Worm (Caenorhabditis elegans) whole organism, L1 larva: ENCODE measurements around the gene C50C3.19.

Source experiments
- C16A3.4 ChIP-seq: fragments of 150-350 bp; optimal IDR thresholded peaks from 2 replicates; lab custom pipeline; 2014; ENCODE audit warnings: missing biosample characterization, missing genetic modification characterization
- C34B4.2 ChIP-seq: sonication (generic microtip); optimal IDR thresholded peaks from 2 replicates; lab custom pipeline; 2017; ENCODE audit warnings: mild to moderate bottlenecking, missing genetic modification characterization, missing compliant biosample characterization
- Y116A8C.19 ChIP-seq: sonication (generic microtip); optimal IDR thresholded peaks from 2 replicates; lab custom pipeline; 2016; ENCODE audit warnings: missing compliant biosample characterization, missing genetic modification characterization, borderline replicate concordance
- aha-1 ChIP-seq: fragments of 150-350 bp; optimal IDR thresholded peaks from 2 replicates; lab custom pipeline; 2014; ENCODE audit warnings: missing biosample characterization, missing genetic modification characterization
- alr-1 ChIP-seq: fragments of 200-800 bp; sonication (Bioruptor generic); optimal IDR thresholded peaks from 2 replicates; lab custom pipeline; 2018; ENCODE audit warnings: borderline replicate concordance, mild to moderate bottlenecking, missing genetic modification characterization, missing compliant biosample characterization
- ama-1 ChIP-seq: fragments of 150-350 bp; optimal IDR thresholded peaks from 2 replicates; lab custom pipeline; 2014
- blmp-1 ChIP-seq: fragments of 150-350 bp; optimal IDR thresholded peaks from 2 replicates; lab custom pipeline; 2014; ENCODE audit warnings: missing biosample characterization, missing genetic modification characterization
- ceh-8 ChIP-seq: fragments of 200-800 bp; sonication (Bioruptor generic); optimal IDR thresholded peaks from 2 replicates; lab custom pipeline; 2018; ENCODE audit warnings: mild to moderate bottlenecking, missing genetic modification characterization, moderate library complexity, missing compliant biosample characterization
- ceh-82 ChIP-seq, 3 experiments: fragments of 150-350 bp in 1 of 3; sonication (generic microtip) in 2 of 3; optimal IDR thresholded peaks; 2 replicates each; lab custom pipeline; 2014 to 2017; ENCODE audit warnings: missing biosample characterization in 3 of 3, missing genetic modification characterization in 3 of 3
- dsc-1 ChIP-seq: sonication (generic microtip); optimal IDR thresholded peaks from 2 replicates; lab custom pipeline; 2016; ENCODE audit warnings: mild to moderate bottlenecking, missing genetic modification characterization, missing compliant biosample characterization
- efl-3 ChIP-seq: fragments of 200-800 bp; sonication (Bioruptor generic); optimal IDR thresholded peaks from 2 replicates; lab custom pipeline; 2018; ENCODE audit warnings: mild to moderate bottlenecking, missing genetic modification characterization, missing compliant biosample characterization
- egl-13 ChIP-seq: sonication (generic microtip); optimal IDR thresholded peaks from 2 replicates; lab custom pipeline; 2016; ENCODE audit warnings: missing genotype, missing genetic modification reagents, missing genetic modification characterization, missing compliant biosample characterization
- elt-2 ChIP-seq: sonication (generic microtip); optimal IDR thresholded peaks from 2 replicates; lab custom pipeline; 2016; ENCODE audit warnings: missing genetic modification characterization, mild to moderate bottlenecking, inconsistent platforms, missing compliant biosample characterization, missing genetic modification reagents
- fkh-4 ChIP-seq: sonication (generic microtip); optimal IDR thresholded peaks from 2 replicates; lab custom pipeline; 2016; ENCODE audit warnings: missing compliant biosample characterization, missing genetic modification characterization, borderline replicate concordance
- fkh-8 ChIP-seq: sonication (generic microtip); optimal IDR thresholded peaks from 2 replicates; lab custom pipeline; 2016; ENCODE audit warnings: mild to moderate bottlenecking, missing genetic modification characterization, missing compliant biosample characterization
- fos-1 ChIP-seq: fragments of 150-350 bp; optimal IDR thresholded peaks from 2 replicates; lab custom pipeline; 2014; ENCODE audit warnings: missing biosample characterization, missing genetic modification characterization
- hlh-17 ChIP-seq: fragments of 200-800 bp; sonication (Bioruptor generic); optimal IDR thresholded peaks from 2 replicates; lab custom pipeline; 2018; ENCODE audit warnings: missing genetic modification characterization, mild to moderate bottlenecking, missing compliant biosample characterization, moderate library complexity, borderline replicate concordance
- hlh-4 ChIP-seq: sonication (generic microtip); optimal IDR thresholded peaks from 2 replicates; lab custom pipeline; 2016; ENCODE audit warnings: mild to moderate bottlenecking, missing genetic modification characterization, missing compliant biosample characterization
- hpl-2 ChIP-seq: fragments of 150-350 bp; optimal IDR thresholded peaks from 2 replicates; lab custom pipeline; 2014; ENCODE audit warnings: missing biosample characterization, missing genetic modification reagents, missing genetic modification characterization
- irx-1 ChIP-seq: sonication (generic microtip); optimal IDR thresholded peaks from 2 replicates; lab custom pipeline; 2016; ENCODE audit warnings: missing genetic modification characterization, missing compliant biosample characterization
- isw-1 ChIP-seq: fragments of 200-800 bp; sonication (Bioruptor generic); IDR thresholded peaks from 2 replicates; pipeline ENCODE4 v1.3.6; 2022; ENCODE audit warnings: missing genetic modification characterization, missing compliant biosample characterization
- jun-1 ChIP-seq: fragments of 150-350 bp; optimal IDR thresholded peaks from 2 replicates; lab custom pipeline; 2014; ENCODE audit warnings: missing biosample characterization, missing genetic modification reagents, missing genetic modification characterization
- lin-13 ChIP-seq: fragments of 150-350 bp; optimal IDR thresholded peaks from 2 replicates; lab custom pipeline; 2014; ENCODE audit warnings: missing biosample characterization, missing genetic modification reagents, missing genetic modification characterization
- lin-14 ChIP-seq: fragments of 200-800 bp; sonication (Bioruptor generic); optimal IDR thresholded peaks from 2 replicates; lab custom pipeline; 2018; ENCODE audit warnings: mild to moderate bottlenecking, missing genetic modification characterization, moderate library complexity, missing compliant biosample characterization
- lin-35 ChIP-seq, 2 experiments: fragments of 150-350 bp; optimal IDR thresholded peaks; 2 replicates each; lab custom pipeline; 2014; ENCODE audit warnings: missing biosample characterization in 2 of 2, missing genetic modification characterization in 2 of 2, missing genetic modification reagents in 2 of 2
- lin-39 ChIP-seq: fragments of 150-350 bp; optimal IDR thresholded peaks from 2 replicates; lab custom pipeline; 2014; ENCODE audit warnings: missing biosample characterization, missing genetic modification reagents, missing genetic modification characterization
- lsy-2 ChIP-seq, 2 experiments: fragments of 150-350 bp; optimal IDR thresholded peaks; 2 replicates each; lab custom pipeline; 2014; ENCODE audit warnings: missing biosample characterization in 2 of 2, missing genetic modification characterization in 2 of 2
- mab-9 ChIP-seq: fragments of 200-800 bp; sonication (Bioruptor generic); IDR thresholded peaks from 2 replicates; pipeline ENCODE4 v1.3.6; 2022; ENCODE audit warnings: missing genetic modification reagents, missing genetic modification characterization, missing compliant biosample characterization
- mdl-1 ChIP-seq, 2 experiments: fragments of 150-350 bp; optimal IDR thresholded peaks; 2 replicates each; lab custom pipeline; 2014 to 2017; ENCODE audit warnings: missing biosample characterization in 2 of 2, missing genetic modification characterization in 2 of 2, inconsistent platforms in 1 of 2
- nhr-11 ChIP-seq: fragments of 150-350 bp; optimal IDR thresholded peaks from 2 replicates; lab custom pipeline; 2014; ENCODE audit warnings: missing biosample characterization, missing genetic modification characterization
- nhr-12 ChIP-seq: sonication (generic microtip); optimal IDR thresholded peaks from 2 replicates; lab custom pipeline; 2017; ENCODE audit warnings: missing biosample characterization, missing genetic modification characterization
- nhr-20 ChIP-seq: sonication (generic microtip); optimal IDR thresholded peaks from 2 replicates; lab custom pipeline; 2016; ENCODE audit warnings: mild to moderate bottlenecking, missing genetic modification characterization, missing compliant biosample characterization
- nhr-28 ChIP-seq: fragments of 150-350 bp; optimal IDR thresholded peaks from 2 replicates; lab custom pipeline; 2014; ENCODE audit warnings: missing biosample characterization, missing genetic modification characterization
- nhr-71 ChIP-seq: sonication (generic microtip); optimal IDR thresholded peaks from 2 replicates; lab custom pipeline; 2016; ENCODE audit warnings: mild to moderate bottlenecking, missing genetic modification characterization, moderate library complexity, missing compliant biosample characterization
- nhr-76 ChIP-seq: sonication (generic microtip); optimal IDR thresholded peaks from 2 replicates; lab custom pipeline; 2017; ENCODE audit warnings: missing biosample characterization, missing genetic modification characterization
- nhr-77 ChIP-seq: fragments of 150-350 bp; optimal IDR thresholded peaks from 2 replicates; lab custom pipeline; 2014; ENCODE audit warnings: missing biosample characterization, missing genetic modification characterization
- nhr-84 ChIP-seq: sonication (generic microtip); optimal IDR thresholded peaks from 2 replicates; lab custom pipeline; 2017; ENCODE audit warnings: missing biosample characterization, missing genetic modification characterization
- pag-3 ChIP-seq: sonication (generic microtip); optimal IDR thresholded peaks from 2 replicates; lab custom pipeline; 2017; ENCODE audit warnings: missing genetic modification characterization, mild to moderate bottlenecking, missing compliant biosample characterization, antibody characterized with exemption, borderline replicate concordance; ENCODE audit not compliant: insufficient read depth
- pax-3 ChIP-seq: fragments of 200-800 bp; sonication (Bioruptor generic); optimal IDR thresholded peaks from 2 replicates; lab custom pipeline; 2018; ENCODE audit warnings: mild to moderate bottlenecking, missing genetic modification characterization, moderate library complexity, missing compliant biosample characterization
- pqm-1 ChIP-seq: sonication (generic microtip); optimal IDR thresholded peaks from 3 replicates; lab custom pipeline; 2017; ENCODE audit warnings: missing biosample characterization, missing genetic modification characterization
- snu-23 ChIP-seq: sonication (generic microtip); optimal IDR thresholded peaks from 2 replicates; lab custom pipeline; 2016; ENCODE audit warnings: missing genetic modification characterization, missing compliant biosample characterization
- sox-4 ChIP-seq: sonication (generic microtip); optimal IDR thresholded peaks from 2 replicates; lab custom pipeline; 2016; ENCODE audit warnings: missing genetic modification characterization, missing compliant biosample characterization
- sptf-1 ChIP-seq: fragments of 150-350 bp; optimal IDR thresholded peaks from 2 replicates; lab custom pipeline; 2014; ENCODE audit warnings: missing biosample characterization, missing genetic modification characterization
- tlp-1 ChIP-seq: fragments of 150-350 bp; optimal IDR thresholded peaks from 2 replicates; lab custom pipeline; 2014; ENCODE audit warnings: missing biosample characterization, missing genetic modification characterization
- unc-130 ChIP-seq: fragments of 150-350 bp; optimal IDR thresholded peaks from 2 replicates; lab custom pipeline; 2017; ENCODE audit warnings: missing biosample characterization, missing genetic modification characterization, inconsistent platforms
- unc-30 ChIP-seq: sonication (generic microtip); optimal IDR thresholded peaks from 2 replicates; lab custom pipeline; 2017; ENCODE audit warnings: missing biosample characterization, missing genetic modification characterization
- unc-62 ChIP-seq: fragments of 150-350 bp; optimal IDR thresholded peaks from 2 replicates; lab custom pipeline; 2014; ENCODE audit warnings: missing biosample characterization, missing genetic modification reagents, missing genetic modification characterization
- unc-86 ChIP-seq: sonication (generic microtip); optimal IDR thresholded peaks from 2 replicates; lab custom pipeline; 2016; ENCODE audit warnings: missing genetic modification characterization, missing compliant biosample characterization
- vab-15 ChIP-seq: sonication (generic microtip); optimal IDR thresholded peaks from 2 replicates; lab custom pipeline; 2017; ENCODE audit warnings: missing genotype, mild to moderate bottlenecking, missing genetic modification characterization, missing compliant biosample characterization
- xbp-1 ChIP-seq: sonication (generic microtip); optimal IDR thresholded peaks from 2 replicates; lab custom pipeline; 2016; ENCODE audit warnings: missing genetic modification characterization, missing compliant biosample characterization
- zag-1 ChIP-seq: fragments of 150-350 bp; optimal IDR thresholded peaks from 2 replicates; lab custom pipeline; 2014; ENCODE audit warnings: missing biosample characterization, missing genetic modification characterization
- zip-4 ChIP-seq: fragments of 200-800 bp; sonication (Bioruptor generic); optimal IDR thresholded peaks from 2 replicates; lab custom pipeline; 2018; ENCODE audit warnings: mild to moderate bottlenecking, missing genetic modification characterization, moderate library complexity, missing compliant biosample characterization
- ztf-11 ChIP-seq, 2 experiments: sonication (generic microtip); optimal IDR thresholded peaks; 2 replicates each; lab custom pipeline; 2016 to 2017; ENCODE audit warnings: missing genetic modification characterization in 2 of 2, missing biosample characterization in 1 of 2, missing compliant biosample characterization in 1 of 2
- ztf-4 ChIP-seq: fragments of 150-350 bp; optimal IDR thresholded peaks from 2 replicates; lab custom pipeline; 2014; ENCODE audit warnings: missing biosample characterization, missing genetic modification characterization

C50C3.19 gene

ce11 chrIII:8229480-8229879, 38.9 kb downstream of the C50C3.19 start:
- TF ChIP-seq nhr-12 (tag; lab: Kevin White, UChicago): no peak
- TF ChIP-seq nhr-84 (tag; lab: Kevin White, UChicago): no peak
- TF ChIP-seq Y116A8C.19 (tag; lab: Kevin White, UChicago): no peak
- TF ChIP-seq efl-3 (GFP tag; lab: Kevin White, UChicago): no peak
- no peak for TF ChIP-seq C16A3.4
- TF ChIP-seq pag-3 (tag; lab: Kevin White, UChicago): no peak
- TF ChIP-seq hlh-17 (GFP tag; lab: Kevin White, UChicago): no peak
- peak; percentile 23 for TF ChIP-seq pax-3 (tag; lab: Kevin White, UChicago)
- TF ChIP-seq unc-62 (GFP tag; lab: Kevin White, UChicago): no peak
- no peak for TF ChIP-seq pqm-1 (tag; lab: Kevin White, UChicago)
- no peak for TF ChIP-seq hpl-2
- TF ChIP-seq xbp-1 (tag; lab: Kevin White, UChicago): no peak
- peak; percentile 45 for TF ChIP-seq ztf-4 (tag; lab: Kevin White, UChicago)
- no peak for TF ChIP-seq lin-39 (tag; lab: Kevin White, UChicago)
- no peak for TF ChIP-seq sptf-1 (tag; lab: Kevin White, UChicago)
- TF ChIP-seq lin-14 (GFP tag; lab: Kevin White, UChicago): peak; percentile 63
- TF ChIP-seq nhr-77 (tag; lab: Kevin White, UChicago): no peak
- TF ChIP-seq isw-1 (GFP tag; lab: Robert Waterston, UW): no peak
- TF ChIP-seq blmp-1 (tag; lab: Kevin White, UChicago): no peak
- TF ChIP-seq ztf-11 (tag; optimal IDR thresholded peaks at IDR 0.05; lab: Kevin White, UChicago): no peak
- TF ChIP-seq tlp-1 (tag; lab: Kevin White, UChicago): no peak
- no peak for TF ChIP-seq zip-4 (GFP tag; lab: Kevin White, UChicago)
- peak; percentile 45 for TF ChIP-seq nhr-11 (tag; lab: Kevin White, UChicago)
- no peak for TF ChIP-seq fos-1 (tag; lab: Kevin White, UChicago)
- peak; percentile 73 for TF ChIP-seq nhr-71 (tag; lab: Kevin White, UChicago)
- no peak for TF ChIP-seq mab-9
- peak; percentile 71 for TF ChIP-seq fkh-8 (tag; lab: Kevin White, UChicago)
- no peak for TF ChIP-seq zag-1 (tag; lab: Kevin White, UChicago)
- TF ChIP-seq elt-2: no peak
- TF ChIP-seq mdl-1 (tag; optimal IDR thresholded peaks at IDR 0.05; lab: Kevin White, UChicago): no peak
- TF ChIP-seq unc-30 (tag; lab: Kevin White, UChicago): no peak
- no peak for TF ChIP-seq alr-1 (tag; lab: Kevin White, UChicago)
- TF ChIP-seq ceh-8: no peak
- no peak for TF ChIP-seq hlh-4 (tag; lab: Kevin White, UChicago)
- TF ChIP-seq nhr-76 (tag; lab: Kevin White, UChicago): no peak
- no peak for TF ChIP-seq ceh-82 (tag; optimal IDR thresholded peaks at IDR 0.05; lab: Kevin White, UChicago)
- TF ChIP-seq lin-35 (GFP tag; optimal IDR thresholded peaks at IDR 0.05; lab: Kevin White, UChicago): no peak
- no peak for TF ChIP-seq irx-1 (tag; lab: Kevin White, UChicago)
- TF ChIP-seq unc-130 (tag; lab: Kevin White, UChicago): no peak
- TF ChIP-seq C34B4.2 (tag; lab: Kevin White, UChicago): no peak
- TF ChIP-seq nhr-20 (tag; lab: Kevin White, UChicago): no peak
- TF ChIP-seq nhr-28 (tag; lab: Kevin White, UChicago): no peak
- no peak for TF ChIP-seq vab-15 (tag; lab: Kevin White, UChicago)
- TF ChIP-seq lin-13: no peak
- no peak for TF ChIP-seq fkh-4
- TF ChIP-seq snu-23: no peak
- TF ChIP-seq ama-1 (lab: Kevin White, UChicago): no peak
- no peak for TF ChIP-seq aha-1
- peak; percentile 76 for TF ChIP-seq egl-13
- TF ChIP-seq lsy-2 (tag; optimal IDR thresholded peaks at IDR 0.05; lab: Kevin White, UChicago): no peak
- TF ChIP-seq jun-1 (tag; lab: Kevin White, UChicago): no peak
- TF ChIP-seq dsc-1 (tag; lab: Kevin White, UChicago): peak; percentile 92
- TF ChIP-seq sox-4 (tag; lab: Kevin White, UChicago): peak; percentile 1
- peak; percentile 91 for TF ChIP-seq unc-86 (tag; lab: Kevin White, UChicago)
